1 fruit fly cellular context compared by ENCODE assay signal in the genomic region with DNA sequence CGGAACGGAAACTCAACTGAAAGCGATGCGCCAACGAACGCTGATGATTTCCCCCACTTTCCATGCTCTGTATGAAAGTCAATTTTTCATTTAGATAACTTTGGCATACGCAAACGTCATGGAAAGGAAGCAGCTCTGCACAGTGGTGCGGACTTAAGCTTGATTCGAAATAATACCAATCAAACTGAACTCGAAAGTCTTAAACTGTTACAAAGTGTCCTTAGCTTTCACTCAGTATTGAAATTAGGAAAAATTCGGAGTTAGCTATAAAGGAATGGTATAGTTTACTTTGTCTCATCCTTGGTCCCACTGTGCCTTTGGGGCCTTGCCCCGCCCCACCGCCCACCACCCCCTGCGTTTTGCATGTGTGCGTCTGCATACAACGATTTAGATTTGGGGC.
A peak's percentile ranks its signal among the peaks of the same experiment; 100 is the strongest.
TF ChIP-seq lines count a peak whose summit lies in the region.

No protein-coding gene starts in this region.

TF ChIP-seq in whole organism, embryonic, 481 proteins besides CTCF, POLR2A, EP300 and RAD21 (continued from another document and continues in another):
- TF ChIP-seq sna (GFP tag; IDR thresholded peaks at IDR 0.05; lab: Robert Waterston, UW; ENCODE audit: partially characterized antibody): no peak
- no peak for TF ChIP-seq Mes4 (GFP tag; optimal IDR thresholded peaks at IDR 0.05; lab: Kevin White, UChicago)
- TF ChIP-seq kay (GFP tag; optimal IDR thresholded peaks at IDR 0.05; lab: Kevin White, UChicago): no peak
- no peak for TF ChIP-seq lov (optimal IDR thresholded peaks at IDR 0.05; lab: Kevin White, UChicago)
- TF ChIP-seq lov (GFP tag; IDR thresholded peaks at IDR 0.05; lab: Robert Waterston, UW): 0 out of 3 replicates have a peak, but pooled peaks have one; percentile 25
- no peak for TF ChIP-seq sc (optimal IDR thresholded peaks at IDR 0.05; lab: Kevin White, UChicago)
- TF ChIP-seq sc (GFP tag; optimal IDR thresholded peaks at IDR 0.05; lab: Kevin White, UChicago): no peak
- peak; percentile 59; the same call in 1 of the 2 replicates for TF ChIP-seq H2.0 (GFP tag; IDR thresholded peaks at IDR 0.05; lab: Robert Waterston, UW)
- TF ChIP-seq sd (tag; optimal IDR thresholded peaks at IDR 0.05; lab: Kevin White, UChicago): no peak
- no peak for TF ChIP-seq klu (GFP tag; IDR thresholded peaks at IDR 0.05; lab: Robert Waterston, UW)
- TF ChIP-seq wek (GFP tag; optimal IDR thresholded peaks at IDR 0.05; lab: Kevin White, UChicago): no peak
- no peak for TF ChIP-seq CG17568 (GFP tag; optimal IDR thresholded peaks at IDR 0.05; lab: Kevin White, UChicago)
- peak; percentile 9; the same call in 1 of the 2 replicates for TF ChIP-seq Poxn (GFP tag; IDR thresholded peaks at IDR 0.05; lab: Robert Waterston, UW)
- no peak for TF ChIP-seq CG7271 (tag; optimal IDR thresholded peaks at IDR 0.05; lab: Kevin White, UChicago)
- no peak for TF ChIP-seq trem (tag; optimal IDR thresholded peaks at IDR 0.05; lab: Kevin White, UChicago)
- TF ChIP-seq org-1 (GFP tag; optimal IDR thresholded peaks at IDR 0.05; lab: Kevin White, UChicago): peak; percentile 54
- TF ChIP-seq so (GFP tag; IDR thresholded peaks at IDR 0.05; lab: Robert Waterston, UW): peak; percentile 75
- TF ChIP-seq CG16813 (GFP tag; IDR thresholded peaks at IDR 0.05; lab: Robert Waterston, UW; ENCODE audit: partially characterized antibody): no peak
- TF ChIP-seq CG9609 (GFP tag; optimal IDR thresholded peaks at IDR 0.05; lab: Kevin White, UChicago): peak; percentile 2
- no peak for TF ChIP-seq gfzf (GFP tag; optimal IDR thresholded peaks at IDR 0.05; lab: Kevin White, UChicago)
- TF ChIP-seq CG12744 (GFP tag; optimal IDR thresholded peaks at IDR 0.05; lab: Kevin White, UChicago): no peak
- no peak for TF ChIP-seq pros (GFP tag; optimal IDR thresholded peaks at IDR 0.05; lab: Kevin White, UChicago)
- no peak for TF ChIP-seq CG10654 (GFP tag; optimal IDR thresholded peaks at IDR 0.05; lab: Kevin White, UChicago)
- peak; percentile 66 for TF ChIP-seq stc (GFP tag; IDR thresholded peaks at IDR 0.05; lab: Robert Waterston, UW)
- no peak for TF ChIP-seq chm (GFP tag; IDR thresholded peaks at IDR 0.05; lab: Robert Waterston, UW)
- no peak for TF ChIP-seq lbe (GFP tag; optimal IDR thresholded peaks at IDR 0.05; lab: Kevin White, UChicago)
- peak; percentile 70; the same call in 2 of the 3 replicates for TF ChIP-seq otp (GFP tag; IDR thresholded peaks at IDR 0.05; lab: Robert Waterston, UW)
- peak; percentile 6 for TF ChIP-seq CG18262 (tag; optimal IDR thresholded peaks at IDR 0.05; lab: Kevin White, UChicago)
- TF ChIP-seq TFAM (GFP tag; optimal IDR thresholded peaks at IDR 0.05; lab: Kevin White, UChicago): no peak
- no peak for TF ChIP-seq Gsc (GFP tag; IDR thresholded peaks at IDR 0.05; lab: Robert Waterston, UW)
- no peak for TF ChIP-seq Hmx (GFP tag; optimal IDR thresholded peaks at IDR 0.05; lab: Kevin White, UChicago)
- TF ChIP-seq chif (GFP tag; optimal IDR thresholded peaks at IDR 0.05; lab: Kevin White, UChicago): peak in 1 of 2 experiments; percentile 26
- TF ChIP-seq tx (GFP tag; optimal IDR thresholded peaks at IDR 0.05; lab: Kevin White, UChicago): no peak
- TF ChIP-seq Stat92E (GFP tag; optimal IDR thresholded peaks at IDR 0.05; lab: Kevin White, UChicago): no peak
- TF ChIP-seq CG4820 (GFP tag; optimal IDR thresholded peaks at IDR 0.05; lab: Kevin White, UChicago): no peak
- no peak for TF ChIP-seq NC2β (GFP tag; optimal IDR thresholded peaks at IDR 0.05; lab: Kevin White, UChicago)
- no peak for TF ChIP-seq hkb (optimal IDR thresholded peaks at IDR 0.05; lab: Kevin White, UChicago)
- peak; percentile 75 for TF ChIP-seq hkb (GFP tag; IDR thresholded peaks at IDR 0.05; lab: Robert Waterston, UW)
- TF ChIP-seq pum (GFP tag; optimal IDR thresholded peaks at IDR 0.05; lab: Kevin White, UChicago): no peak
- no peak for TF ChIP-seq CG7928 (GFP tag; optimal IDR thresholded peaks at IDR 0.05; lab: Kevin White, UChicago)
- TF ChIP-seq CG7963 (GFP tag; IDR thresholded peaks at IDR 0.05; lab: Robert Waterston, UW; ENCODE audit: partially characterized antibody): no peak
- peak; percentile 24 for TF ChIP-seq Dip3 (GFP tag; optimal IDR thresholded peaks at IDR 0.05; lab: Kevin White, UChicago)
- TF ChIP-seq CG9437 (GFP tag; optimal IDR thresholded peaks at IDR 0.05; lab: Kevin White, UChicago): peak; percentile 24
- TF ChIP-seq Hr51 (GFP tag; optimal IDR thresholded peaks at IDR 0.05; lab: Kevin White, UChicago): peak in 1 of 2 experiments; percentile 49
- no peak for TF ChIP-seq CG6654 (GFP tag; optimal IDR thresholded peaks at IDR 0.05; lab: Kevin White, UChicago)
- TF ChIP-seq ato (GFP tag; IDR thresholded peaks at IDR 0.05; lab: Robert Waterston, UW; ENCODE audit: partially characterized antibody): no peak
- TF ChIP-seq CG14860 (GFP tag; IDR thresholded peaks at IDR 0.05; lab: Robert Waterston, UW; ENCODE audit: partially characterized antibody): no peak
- TF ChIP-seq phol (tag; optimal IDR thresholded peaks at IDR 0.05; lab: Kevin White, UChicago): peak; percentile 12
- TF ChIP-seq Tbp (GFP tag; optimal IDR thresholded peaks at IDR 0.05; lab: Kevin White, UChicago): no peak
- no peak for TF ChIP-seq Scr (GFP tag; IDR thresholded peaks at IDR 0.05; lab: Robert Waterston, UW; ENCODE audit: partially characterized antibody)
- no peak for TF ChIP-seq schlank (tag; optimal IDR thresholded peaks at IDR 0.05; lab: Kevin White, UChicago)
- no peak for TF ChIP-seq Neu2 (GFP tag; optimal IDR thresholded peaks at IDR 0.05; lab: Kevin White, UChicago; ENCODE audit: borderline replicate concordance)
- no peak for TF ChIP-seq CG17802 (tag; optimal IDR thresholded peaks at IDR 0.05; lab: Kevin White, UChicago)
- no peak for TF ChIP-seq en (GFP tag; optimal IDR thresholded peaks at IDR 0.05; lab: Kevin White, UChicago)
- peak; percentile 57; the same call in 1 of the 2 replicates for TF ChIP-seq CG3847 (GFP tag; IDR thresholded peaks at IDR 0.05; lab: Robert Waterston, UW)
- TF ChIP-seq tgo (GFP tag; IDR thresholded peaks at IDR 0.05; lab: Robert Waterston, UW): peak; percentile 54; the same call in 2 of the 3 replicates
- no peak for TF ChIP-seq zfh2 (GFP tag; optimal IDR thresholded peaks at IDR 0.05; lab: Kevin White, UChicago)
- no peak for TF ChIP-seq CG3726 (GFP tag; IDR thresholded peaks at IDR 0.05; lab: Robert Waterston, UW)
- TF ChIP-seq CG15601 (tag; optimal IDR thresholded peaks at IDR 0.05; lab: Kevin White, UChicago): peak; percentile 2
- TF ChIP-seq ttk (GFP tag; IDR thresholded peaks at IDR 0.05; lab: Robert Waterston, UW): 0 out of 2 replicates have a peak, but pooled peaks have one; percentile 19
- TF ChIP-seq CG6175 (GFP tag; IDR thresholded peaks at IDR 0.05; lab: Robert Waterston, UW): no peak
- peak; percentile 47 for TF ChIP-seq CG8924 (tag; optimal IDR thresholded peaks at IDR 0.05; lab: Kevin White, UChicago)
- peak; percentile 28; the same call in 1 of the 2 replicates for TF ChIP-seq CG14667 (GFP tag; IDR thresholded peaks at IDR 0.05; lab: Robert Waterston, UW)
- TF ChIP-seq Awh (GFP tag; IDR thresholded peaks at IDR 0.05; lab: Robert Waterston, UW): 0 out of 2 replicates have a peak, but pooled peaks have one; percentile 56
- TF ChIP-seq ase (GFP tag; IDR thresholded peaks at IDR 0.05; lab: Robert Waterston, UW): peak; percentile 49; the same call in 2 of the 3 replicates
- no peak for TF ChIP-seq CG6813 (GFP tag; optimal IDR thresholded peaks at IDR 0.05; lab: Kevin White, UChicago)
- TF ChIP-seq gro (GFP tag; optimal IDR thresholded peaks at IDR 0.05; lab: Kevin White, UChicago): no peak
- peak; percentile 38 for TF ChIP-seq CG17359 (tag; optimal IDR thresholded peaks at IDR 0.05; lab: Kevin White, UChicago)
- TF ChIP-seq CG12219 (GFP tag; optimal IDR thresholded peaks at IDR 0.05; lab: Kevin White, UChicago): peak; percentile 31
- no peak for TF ChIP-seq CG1832 (GFP tag; optimal IDR thresholded peaks at IDR 0.05; lab: Kevin White, UChicago)
- TF ChIP-seq ac (GFP tag; optimal IDR thresholded peaks at IDR 0.05; lab: Kevin White, UChicago): no peak
- peak; percentile 20 for TF ChIP-seq vfl (GFP tag; optimal IDR thresholded peaks at IDR 0.05; lab: Kevin White, UChicago)
- TF ChIP-seq Optix (GFP tag; IDR thresholded peaks at IDR 0.05; lab: Robert Waterston, UW): peak; percentile 54; the same call in 1 of the 3 replicates
- TF ChIP-seq CG17912 (GFP tag; optimal IDR thresholded peaks at IDR 0.05; lab: Kevin White, UChicago): no peak
- TF ChIP-seq lab (GFP tag; optimal IDR thresholded peaks at IDR 0.05; lab: Kevin White, UChicago): peak; percentile 79
- peak; percentile 58; the same call in 1 of the 2 replicates for TF ChIP-seq CG11696 (GFP tag; IDR thresholded peaks at IDR 0.05; lab: Robert Waterston, UW)
- peak; percentile 29 for TF ChIP-seq HmgZ (tag; optimal IDR thresholded peaks at IDR 0.05; lab: Kevin White, UChicago)
- TF ChIP-seq btn (GFP tag; optimal IDR thresholded peaks at IDR 0.05; lab: Kevin White, UChicago): no peak
- TF ChIP-seq CG17612 (GFP tag; IDR thresholded peaks at IDR 0.05; lab: Robert Waterston, UW): 0 out of 2 replicates have a peak, but pooled peaks have one; percentile 44
- no peak for TF ChIP-seq usp (GFP tag; optimal IDR thresholded peaks at IDR 0.05; lab: Kevin White, UChicago)
- TF ChIP-seq Lpt (GFP tag; optimal IDR thresholded peaks at IDR 0.05; lab: Kevin White, UChicago): no peak
- no peak for TF ChIP-seq Dfd (GFP tag; optimal IDR thresholded peaks at IDR 0.05; lab: Kevin White, UChicago)
- no peak for TF ChIP-seq Doc3 (GFP tag; IDR thresholded peaks at IDR 0.05; lab: Robert Waterston, UW; ENCODE audit: partially characterized antibody)
- TF ChIP-seq CG13123 (GFP tag; optimal IDR thresholded peaks at IDR 0.05; lab: Kevin White, UChicago): no peak
- TF ChIP-seq zen2 (GFP tag; IDR thresholded peaks at IDR 0.05; lab: Robert Waterston, UW; ENCODE audit: partially characterized antibody): no peak
- TF ChIP-seq jumu (GFP tag; optimal IDR thresholded peaks at IDR 0.05; lab: Kevin White, UChicago): no peak
- TF ChIP-seq Ets65A (GFP tag; lab: Kevin White, UChicago): peak; percentile 82
- peak; percentile 12 for TF ChIP-seq CG12155 (GFP tag; optimal IDR thresholded peaks at IDR 0.05; lab: Kevin White, UChicago)
- TF ChIP-seq Adf1 (GFP tag; IDR thresholded peaks at IDR 0.05; lab: Robert Waterston, UW): 0 out of 2 replicates have a peak, but pooled peaks have one; percentile 36
- TF ChIP-seq slbo (GFP tag; IDR thresholded peaks at IDR 0.05; lab: Robert Waterston, UW): peak; percentile 85
- no peak for TF ChIP-seq CG7987 (GFP tag; optimal IDR thresholded peaks at IDR 0.05; lab: Kevin White, UChicago)
- TF ChIP-seq aop (GFP tag; IDR thresholded peaks at IDR 0.05; lab: Robert Waterston, UW): no peak
- TF ChIP-seq ERR (GFP tag; optimal IDR thresholded peaks at IDR 0.05; lab: Kevin White, UChicago): no peak
- peak; percentile 42 for TF ChIP-seq CG12299 (tag; optimal IDR thresholded peaks at IDR 0.05; lab: Kevin White, UChicago)
- peak; percentile 74 for TF ChIP-seq Rfx (GFP tag; IDR thresholded peaks at IDR 0.05; lab: Robert Waterston, UW)
- TF ChIP-seq CG8359 (GFP tag; optimal IDR thresholded peaks at IDR 0.05; lab: Kevin White, UChicago; ENCODE audit: borderline replicate concordance): no peak
- TF ChIP-seq Gug (GFP tag; IDR thresholded peaks at IDR 0.05; lab: Robert Waterston, UW): peak; percentile 56; the same call in 3 of the 4 replicates
- no peak for TF ChIP-seq CG13624 (GFP tag; optimal IDR thresholded peaks at IDR 0.05; lab: Kevin White, UChicago)
- no peak for TF ChIP-seq nom (GFP tag; optimal IDR thresholded peaks at IDR 0.05; lab: Kevin White, UChicago)
- TF ChIP-seq CG6254 (GFP tag; optimal IDR thresholded peaks at IDR 0.05; lab: Kevin White, UChicago): no peak
- peak; percentile 18 for TF ChIP-seq Hr3 (GFP tag; optimal IDR thresholded peaks at IDR 0.05; lab: Kevin White, UChicago)
- no peak; the same call in 1 of the 2 replicates for TF ChIP-seq Ravus (GFP tag; IDR thresholded peaks at IDR 0.05; lab: Robert Waterston, UW)
- TF ChIP-seq cwo (GFP tag; optimal IDR thresholded peaks at IDR 0.05; lab: Kevin White, UChicago): peak; percentile 29
- TF ChIP-seq HHEX (GFP tag; optimal IDR thresholded peaks at IDR 0.05; lab: Kevin White, UChicago): peak; percentile 45
- peak; percentile 42; the same call in 1 of the 3 replicates for TF ChIP-seq Mrtf (GFP tag; IDR thresholded peaks at IDR 0.05; lab: Robert Waterston, UW)
- TF ChIP-seq dm (GFP tag; optimal IDR thresholded peaks at IDR 0.05; lab: Kevin White, UChicago): no peak
- peak; percentile 63; the same call in 2 of the 3 replicates for TF ChIP-seq CG11456 (GFP tag; IDR thresholded peaks at IDR 0.05; lab: Robert Waterston, UW)
- TF ChIP-seq D19B (GFP tag; optimal IDR thresholded peaks at IDR 0.05; lab: Kevin White, UChicago): no peak
- TF ChIP-seq CG1529 (GFP tag; optimal IDR thresholded peaks at IDR 0.05; lab: Kevin White, UChicago): peak; percentile 17
- TF ChIP-seq sqz (GFP tag; optimal IDR thresholded peaks at IDR 0.05; lab: Kevin White, UChicago): no peak
- TF ChIP-seq sim (GFP tag; IDR thresholded peaks at IDR 0.05; lab: Robert Waterston, UW): no peak
- peak in 1 of 2 experiments; percentile 21 for TF ChIP-seq bsh (GFP tag; optimal IDR thresholded peaks at IDR 0.05; lab: Kevin White, UChicago)
- TF ChIP-seq tup (GFP tag; optimal IDR thresholded peaks at IDR 0.05; lab: Kevin White, UChicago): no peak
- TF ChIP-seq CG4730 (GFP tag; IDR thresholded peaks at IDR 0.05; lab: Robert Waterston, UW): no peak; the same call in 1 of the 2 replicates
- no peak for TF ChIP-seq Sry-β (GFP tag; optimal IDR thresholded peaks at IDR 0.05; lab: Kevin White, UChicago)
- no peak for TF ChIP-seq fd64A (GFP tag; optimal IDR thresholded peaks at IDR 0.05; lab: Kevin White, UChicago)
- TF ChIP-seq CG9932 (GFP tag; IDR thresholded peaks at IDR 0.05; lab: Robert Waterston, UW): peak; percentile 72
- TF ChIP-seq CG7357 (GFP tag; IDR thresholded peaks at IDR 0.05; lab: Robert Waterston, UW): peak; percentile 52; the same call in 1 of the 3 replicates
- TF ChIP-seq fd96Cb (tag; optimal IDR thresholded peaks at IDR 0.05; lab: Kevin White, UChicago): peak; percentile 3
- TF ChIP-seq exex (tag; optimal IDR thresholded peaks at IDR 0.05; lab: Kevin White, UChicago): no peak
- no peak for TF ChIP-seq CG1233 (GFP tag; optimal IDR thresholded peaks at IDR 0.05; lab: Kevin White, UChicago)
- no peak for TF ChIP-seq pb (GFP tag; optimal IDR thresholded peaks at IDR 0.05; lab: Kevin White, UChicago)
- TF ChIP-seq sr (GFP tag; IDR thresholded peaks at IDR 0.05; lab: Robert Waterston, UW): no peak
- TF ChIP-seq CG4282 (GFP tag; optimal IDR thresholded peaks at IDR 0.05; lab: Kevin White, UChicago): no peak
- TF ChIP-seq crc (GFP tag; optimal IDR thresholded peaks at IDR 0.05; lab: Kevin White, UChicago): no peak
- TF ChIP-seq nmo (GFP tag; optimal IDR thresholded peaks at IDR 0.05; lab: Kevin White, UChicago): peak; percentile 13
